Worm (Caenorhabditis elegans) whole organism, L2 larva: ENCODE measurements around the gene act-1.

Experiments used
- ama-1 ChIP-seq: fragments of 150-350 bp; optimal IDR thresholded peaks from 2 replicates; lab custom pipeline; 2018; ENCODE audit warnings: inconsistent platforms
- snpc-4 ChIP-seq: fragments of 150-350 bp; optimal IDR thresholded peaks from 2 replicates; lab custom pipeline; 2014; ENCODE audit warnings: missing biosample characterization, missing genetic modification characterization

DNA sequence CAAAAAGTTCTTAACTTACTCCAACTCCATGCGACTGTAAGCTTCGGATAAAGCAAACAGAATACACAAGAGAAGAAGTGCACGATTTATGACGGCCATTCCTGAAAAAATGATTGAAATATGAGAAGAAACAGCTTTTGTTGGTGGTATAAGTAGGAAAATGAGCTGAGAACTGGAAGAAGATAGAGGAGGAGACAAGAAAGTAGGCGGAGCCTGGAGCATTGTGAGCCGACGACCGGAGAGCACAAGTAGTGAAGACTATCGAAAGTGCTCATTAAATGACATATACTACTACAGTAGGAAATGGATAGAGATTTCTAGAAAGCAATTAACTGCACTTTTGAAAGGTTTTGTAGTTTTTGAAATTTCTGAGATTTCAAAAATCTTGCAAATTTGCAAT is 15.3 kb upstream of the act-1 start, which contains the start of gene nlp-80:
- TF ChIP-seq snpc-4 (tag; lab: Kevin White, UChicago), result no peak
- TF ChIP-seq ama-1 (lab: Kevin White, UChicago), result no peak
